Fruit fly (Drosophila melanogaster): ENCODE results near the gene CG10343.

DNA sequence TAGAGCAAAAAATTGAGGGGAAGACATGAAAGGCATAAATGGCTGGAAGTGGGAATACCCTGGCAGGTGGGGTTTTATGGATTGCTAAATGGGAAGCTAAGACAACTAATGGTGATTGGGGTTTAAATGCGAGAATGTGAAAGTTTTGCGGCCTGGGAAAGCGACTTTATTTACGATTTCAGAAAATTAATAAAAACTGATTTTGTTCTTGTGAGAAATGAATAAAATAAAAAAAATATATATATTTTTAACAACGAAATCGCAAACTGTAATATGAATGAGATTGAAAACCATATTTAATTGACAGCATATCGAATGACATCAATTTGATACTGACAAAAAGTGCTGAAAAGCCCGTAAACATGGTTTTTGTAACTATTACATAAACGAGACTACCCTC lies 48.1 kb downstream of the CG10343 start:
- TF ChIP-seq CTCF (optimal IDR thresholded peaks at IDR 0.05): no peak
- TF ChIP-seq CG8478 (optimal IDR thresholded peaks at IDR 0.05): no peak

Measured in S2 (cell line).